Fruit fly (Drosophila melanogaster) whole organism, embryonic: ENCODE data around the gene CG34163.

ENCODE experiments used
- Bgb ChIP-seq: fragments of 200-800 bp; sonication (Bioruptor generic); IDR thresholded peaks from 2 replicates; pipeline ENCODE4 v1.3.6; 2022; ENCODE audit warnings: missing biosample characterization, missing genetic modification characterization; ENCODE audit not compliant: partially characterized antibody
- CG11723 ChIP-seq: fragments of 200-800 bp; sonication (Bioruptor generic); optimal IDR thresholded peaks from 2 replicates; lab custom pipeline; 2017; ENCODE audit warnings: missing biosample characterization, mild to moderate bottlenecking, missing genetic modification characterization
- CG12071 ChIP-seq: fragments of 200-800 bp; sonication (Bioruptor generic); optimal IDR thresholded peaks from 3 replicates; lab custom pipeline; 2018; ENCODE audit warnings: missing biosample characterization, mild to moderate bottlenecking, missing genetic modification characterization
- CG1233 ChIP-seq: fragments of 200-800 bp; sonication (Bioruptor generic); optimal IDR thresholded peaks from 4 replicates; lab custom pipeline; 2018; ENCODE audit warnings: missing biosample characterization, mild to moderate bottlenecking, missing genetic modification characterization
- CG13287 ChIP-seq: fragments of 200-800 bp; sonication (Bioruptor generic); IDR thresholded peaks from 2 replicates; pipeline ENCODE4 v1.3.6; 2022; ENCODE audit warnings: missing biosample characterization, missing genetic modification characterization; ENCODE audit not compliant: partially characterized antibody
- CG14667 ChIP-seq: fragments of 200-800 bp; sonication (Bioruptor generic); IDR thresholded peaks from 2 replicates; pipeline ENCODE4 v1.3.6; 2022; ENCODE audit warnings: missing biosample characterization, missing genetic modification characterization
- CG15073 ChIP-seq: fragments of 200-800 bp; sonication (Bioruptor generic); optimal IDR thresholded peaks from 2 replicates; lab custom pipeline; 2016; ENCODE audit warnings: missing biosample characterization, missing genetic modification characterization
- CG15696 ChIP-seq: fragments of 200-800 bp; sonication (Bioruptor generic); optimal IDR thresholded peaks from 2 replicates; lab custom pipeline; 2019; ENCODE audit warnings: missing biosample characterization, mild to moderate bottlenecking, missing genetic modification characterization, moderate library complexity
- CG17359 ChIP-seq: fragments of 200-800 bp; sonication (Bioruptor generic); optimal IDR thresholded peaks from 3 replicates; lab custom pipeline; 2018; ENCODE audit warnings: missing biosample characterization, mild to moderate bottlenecking, missing genetic modification characterization, moderate library complexity
- CG17568 ChIP-seq: fragments of 200-800 bp; sonication (Bioruptor generic); optimal IDR thresholded peaks from 2 replicates; lab custom pipeline; 2018; ENCODE audit warnings: missing biosample characterization, mild to moderate bottlenecking, missing genetic modification characterization, moderate library complexity
- CG1832 ChIP-seq: fragments of 200-800 bp; sonication (Bioruptor generic); optimal IDR thresholded peaks from 2 replicates; lab custom pipeline; 2017; ENCODE audit warnings: missing biosample characterization, mild to moderate bottlenecking, missing genetic modification characterization, inconsistent platforms
- CG18764 ChIP-seq: fragments of 200-800 bp; sonication (Bioruptor generic); optimal IDR thresholded peaks from 3 replicates; lab custom pipeline; 2016; ENCODE audit warnings: missing biosample characterization, missing genetic modification characterization
- CG2875 ChIP-seq: fragments of 200-800 bp; sonication (Bioruptor generic); optimal IDR thresholded peaks from 2 replicates; lab custom pipeline; 2017; ENCODE audit warnings: missing biosample characterization, mild to moderate bottlenecking, missing genetic modification characterization, missing genetic modification reagents
- CG3065 ChIP-seq: fragments of 200-800 bp; sonication (Bioruptor generic); optimal IDR thresholded peaks from 2 replicates; lab custom pipeline; 2016; ENCODE audit warnings: missing biosample characterization, missing genetic modification characterization
- CG31441 ChIP-seq: fragments of 200-800 bp; sonication (Bioruptor generic); IDR thresholded peaks from 2 replicates; pipeline ENCODE4 v1.3.6; 2022; ENCODE audit warnings: missing biosample characterization, missing genetic modification characterization
- CG3163 ChIP-seq: fragments of 200-800 bp; sonication (Bioruptor generic); optimal IDR thresholded peaks from 3 replicates; lab custom pipeline; 2016; ENCODE audit warnings: missing biosample characterization, missing genetic modification characterization
- CG32767 ChIP-seq: fragments of 200-800 bp; sonication (Bioruptor generic); IDR thresholded peaks from 2 replicates; pipeline ENCODE4 v1.3.6; 2022; ENCODE audit warnings: missing biosample characterization, missing genetic modification characterization
- CG33557 ChIP-seq: fragments of 200-800 bp; sonication (Bioruptor generic); optimal IDR thresholded peaks from 2 replicates; lab custom pipeline; 2019; ENCODE audit warnings: missing biosample characterization, mild to moderate bottlenecking, missing genetic modification characterization, moderate library complexity
- CG42726 ChIP-seq: fragments of 200-800 bp; sonication (Bioruptor generic); IDR thresholded peaks from 2 replicates; pipeline ENCODE4 v1.3.6; 2022; ENCODE audit warnings: missing biosample characterization, missing genetic modification characterization; ENCODE audit not compliant: partially characterized antibody
- CG4282 ChIP-seq: fragments of 200-800 bp; sonication (Bioruptor generic); optimal IDR thresholded peaks from 2 replicates; lab custom pipeline; 2016; ENCODE audit warnings: missing biosample characterization, missing genetic modification characterization
- CG5180 ChIP-seq: fragments of 200-800 bp; sonication (Bioruptor generic); optimal IDR thresholded peaks from 3 replicates; lab custom pipeline; 2017; ENCODE audit warnings: missing biosample characterization, missing genetic modification characterization, mild to moderate bottlenecking, moderate library complexity, missing genetic modification reagents
- CG6765 ChIP-seq: fragments of 200-800 bp; sonication (Bioruptor generic); optimal IDR thresholded peaks from 3 replicates; lab custom pipeline; 2017; ENCODE audit warnings: missing biosample characterization, mild to moderate bottlenecking, missing genetic modification characterization
- CG7357 ChIP-seq: fragments of 200-800 bp; sonication (Bioruptor generic); IDR thresholded peaks from 3 replicates; pipeline ENCODE4 v1.3.6; 2022; ENCODE audit warnings: missing biosample characterization, missing genetic modification characterization
- CG8388 ChIP-seq: fragments of 200-800 bp; sonication (Bioruptor generic); optimal IDR thresholded peaks from 2 replicates; lab custom pipeline; 2019; ENCODE audit warnings: missing biosample characterization, mild to moderate bottlenecking, missing genetic modification characterization, moderate library complexity
- CG9932 ChIP-seq: fragments of 200-800 bp; sonication (Bioruptor generic); IDR thresholded peaks from 2 replicates; pipeline ENCODE4 v1.3.6; 2022; ENCODE audit warnings: missing biosample characterization, missing genetic modification characterization
- Elba2 ChIP-seq: fragments of 200-800 bp; sonication (Bioruptor generic); optimal IDR thresholded peaks from 3 replicates; lab custom pipeline; 2016; ENCODE audit warnings: missing biosample characterization, missing genetic modification characterization
- Fer3 ChIP-seq: fragments of 200-800 bp; sonication (Bioruptor generic); optimal IDR thresholded peaks from 2 replicates; lab custom pipeline; 2018; ENCODE audit warnings: missing biosample characterization, mild to moderate bottlenecking, missing genetic modification characterization, moderate library complexity
- HHEX ChIP-seq: fragments of 200-800 bp; sonication (Bioruptor generic); optimal IDR thresholded peaks from 3 replicates; lab custom pipeline; 2017; ENCODE audit warnings: missing biosample characterization, mild to moderate bottlenecking, missing genetic modification characterization, missing genetic modification reagents
- Hr39 ChIP-seq: fragments of >200 bp; optimal IDR thresholded peaks from 2 replicates; lab custom pipeline; 2017
- Lhr ChIP-seq: fragments of 200-800 bp; sonication (Bioruptor generic); optimal IDR thresholded peaks from 3 replicates; lab custom pipeline; 2017; ENCODE audit warnings: mild to moderate bottlenecking, missing biosample characterization, missing genetic modification reagents, missing genetic modification characterization
- Mes4 ChIP-seq: fragments of 200-800 bp; sonication (Bioruptor generic); optimal IDR thresholded peaks from 2 replicates; lab custom pipeline; 2016; ENCODE audit warnings: missing biosample characterization, missing genetic modification characterization
- NC2α ChIP-seq: fragments of 200-800 bp; sonication (Bioruptor generic); optimal IDR thresholded peaks from 2 replicates; lab custom pipeline; 2016; ENCODE audit warnings: missing biosample characterization, missing genetic modification characterization
- Pdp1 ChIP-seq, 2 experiments: fragments of 200-800 bp; sonication (Bioruptor generic); optimal IDR thresholded peaks; 3 replicates each; lab custom pipeline; 2016; ENCODE audit warnings: missing biosample characterization in 2 of 2, missing genetic modification characterization in 2 of 2, mild to moderate bottlenecking in 1 of 2, moderate library complexity in 1 of 2
- Side ChIP-seq: fragments of 200-800 bp; sonication (Bioruptor generic); optimal IDR thresholded peaks from 2 replicates; lab custom pipeline; 2016; ENCODE audit warnings: missing biosample characterization, missing genetic modification characterization
- ap ChIP-seq: fragments of 200-800 bp; sonication (Bioruptor generic); IDR thresholded peaks from 2 replicates; pipeline ENCODE4 v1.3.6; 2022; ENCODE audit warnings: missing biosample characterization, missing genetic modification characterization
- crc ChIP-seq: fragments of 200-800 bp; sonication (Bioruptor generic); optimal IDR thresholded peaks from 2 replicates; lab custom pipeline; 2016; ENCODE audit warnings: missing biosample characterization, missing genetic modification characterization
- dimm ChIP-seq: fragments of 200-800 bp; sonication (Bioruptor generic); IDR thresholded peaks from 2 replicates; pipeline ENCODE4 v1.3.6; 2022; ENCODE audit warnings: missing biosample characterization, missing genetic modification characterization
- dmrt99B ChIP-seq: fragments of 200-800 bp; sonication (Bioruptor generic); optimal IDR thresholded peaks from 2 replicates; lab custom pipeline; 2018; ENCODE audit warnings: missing biosample characterization, mild to moderate bottlenecking, missing genetic modification characterization, moderate library complexity
- exex ChIP-seq: fragments of 200-800 bp; sonication (Bioruptor generic); optimal IDR thresholded peaks from 4 replicates; lab custom pipeline; 2018; ENCODE audit warnings: missing biosample characterization, mild to moderate bottlenecking, missing genetic modification characterization, moderate library complexity
- mirr ChIP-seq: fragments of 200-800 bp; sonication (Bioruptor generic); optimal IDR thresholded peaks from 3 replicates; lab custom pipeline; 2018; ENCODE audit warnings: missing biosample characterization, mild to moderate bottlenecking, missing genetic modification characterization
- nau ChIP-seq: fragments of 200-800 bp; sonication (Bioruptor generic); optimal IDR thresholded peaks from 3 replicates; lab custom pipeline; 2017; ENCODE audit warnings: missing biosample characterization, mild to moderate bottlenecking, missing genetic modification characterization, missing genetic modification reagents
- pan ChIP-seq, 4 experiments: fragments of >200 bp in 3 of 4; fragments of 200-800 bp in 1 of 4; sonication (Bioruptor generic) in 1 of 4; optimal IDR thresholded peaks in 3 of 4; IDR thresholded peaks in 1 of 4; 2 replicates each; pipeline versions ENCODE4 v1.3.6 to Lab custom; 2017 to 2022; ENCODE audit warnings: missing biosample characterization in 2 of 4, missing genetic modification characterization in 2 of 4, mixed read lengths in 1 of 4
- phol ChIP-seq: fragments of 200-800 bp; sonication (Bioruptor generic); optimal IDR thresholded peaks from 3 replicates; lab custom pipeline; 2018; ENCODE audit warnings: missing biosample characterization, mild to moderate bottlenecking, missing genetic modification characterization, moderate library complexity
- pros ChIP-seq: fragments of 200-800 bp; sonication (Bioruptor generic); optimal IDR thresholded peaks from 3 replicates; lab custom pipeline; 2019; ENCODE audit warnings: missing biosample characterization, mild to moderate bottlenecking, missing genetic modification characterization, moderate library complexity
- scrt ChIP-seq: fragments of 200-800 bp; sonication (Bioruptor generic); optimal IDR thresholded peaks from 2 replicates; lab custom pipeline; 2018; ENCODE audit warnings: missing biosample characterization, mild to moderate bottlenecking, missing genetic modification characterization, moderate library complexity
- sd ChIP-seq: fragments of 200-800 bp; sonication (Bioruptor generic); optimal IDR thresholded peaks from 3 replicates; lab custom pipeline; 2018; ENCODE audit warnings: missing biosample characterization, mild to moderate bottlenecking, missing genetic modification characterization, moderate library complexity
- sens ChIP-seq: fragments of 200-800 bp; sonication (Bioruptor generic); peaks from one replicate; lab custom pipeline; 2016; ENCODE audit warnings: missing biosample characterization, missing genetic modification characterization
- sqz ChIP-seq: fragments of 200-800 bp; sonication (Bioruptor generic); optimal IDR thresholded peaks from 3 replicates; lab custom pipeline; 2018; ENCODE audit warnings: missing biosample characterization, mild to moderate bottlenecking, missing genetic modification characterization
- tgo ChIP-seq: fragments of 200-800 bp; sonication (Bioruptor generic); IDR thresholded peaks from 3 replicates; pipeline ENCODE4 v1.3.6; 2022; ENCODE audit warnings: missing biosample characterization, missing genetic modification characterization
- wdn ChIP-seq: fragments of 200-800 bp; sonication (Bioruptor generic); IDR thresholded peaks from 2 replicates; pipeline ENCODE4 v1.3.6; 2022; ENCODE audit warnings: missing biosample characterization, missing genetic modification characterization

The CG34163 gene

dm6 chr2L:12007331-12007791 is 19.3 kb downstream of the CG34163 start (continued):
- peak; percentile 76 for TF ChIP-seq exex (tag; lab: Kevin White, UChicago)
- no peak for TF ChIP-seq crc (GFP tag; lab: Kevin White, UChicago)
- TF ChIP-seq ap (GFP tag; lab: Robert Waterston, UW): no peak
- TF ChIP-seq mirr (GFP tag; lab: Kevin White, UChicago): peak; percentile 80
- TF ChIP-seq CG15696: peak; percentile 11
- peak; percentile 26 for TF ChIP-seq phol (tag; lab: Kevin White, UChicago)
- TF ChIP-seq Lhr: peak; percentile 100
- peak; percentile 72 for TF ChIP-seq dmrt99B (tag; lab: Kevin White, UChicago)
- peak; percentile 96 for TF ChIP-seq sqz (GFP tag; lab: Kevin White, UChicago)
- TF ChIP-seq Elba2 (GFP tag; lab: Kevin White, UChicago): no peak
- TF ChIP-seq CG3163 (GFP tag; lab: Kevin White, UChicago): peak; percentile 40
- TF ChIP-seq CG18764 (GFP tag; lab: Kevin White, UChicago): peak; percentile 56
- peak; percentile 94 for TF ChIP-seq CG5180 (GFP tag; lab: Kevin White, UChicago)
- TF ChIP-seq CG11723: peak; percentile 8
- TF ChIP-seq Side: peak; percentile 16
- peak; percentile 99 for TF ChIP-seq pros (GFP tag; lab: Kevin White, UChicago)
- no peak for TF ChIP-seq tgo
- TF ChIP-seq CG7357 (GFP tag; lab: Robert Waterston, UW): no peak
- no peak for TF ChIP-seq Bgb (GFP tag; lab: Robert Waterston, UW)
- no peak for TF ChIP-seq CG9932 (GFP tag; lab: Robert Waterston, UW)
- TF ChIP-seq CG17568 (GFP tag; lab: Kevin White, UChicago): peak; percentile 63
- TF ChIP-seq CG12071 (GFP tag; lab: Kevin White, UChicago): peak; percentile 80
- no peak for TF ChIP-seq Hr39 (lab: Kevin White, UChicago)
- peak; percentile 61 for TF ChIP-seq CG2875
- TF ChIP-seq CG4282 (GFP tag; lab: Kevin White, UChicago): no peak
- TF ChIP-seq CG3065: peak; percentile 41
- TF ChIP-seq Mes4 (GFP tag; lab: Kevin White, UChicago): peak; percentile 44
- no peak for TF ChIP-seq pan (optimal IDR thresholded peaks at IDR 0.05; lab: Kevin White, UChicago)
- no peak for TF ChIP-seq pan (GFP tag; optimal IDR thresholded peaks at IDR 0.05 in 1 of 2, IDR thresholded peaks at IDR 0.05 in 1 of 2)
- TF ChIP-seq CG32767: no peak
- TF ChIP-seq CG33557 (GFP tag; lab: Kevin White, UChicago): peak; percentile 68
- TF ChIP-seq CG17359 (tag; lab: Kevin White, UChicago): peak; percentile 42
- TF ChIP-seq sd (tag; lab: Kevin White, UChicago): peak; percentile 100
- no peak for TF ChIP-seq dimm (GFP tag; lab: Robert Waterston, UW)
- peak; percentile 84 for TF ChIP-seq nau (GFP tag; lab: Kevin White, UChicago)
- peak; percentile 33 for TF ChIP-seq NC2α (GFP tag; lab: Kevin White, UChicago)
- TF ChIP-seq CG6765 (GFP tag; lab: Kevin White, UChicago): peak; percentile 52
- peak; percentile 3 to 77 for TF ChIP-seq Pdp1 (GFP tag; optimal IDR thresholded peaks at IDR 0.05; lab: Kevin White, UChicago)
- TF ChIP-seq sens: peak; percentile 93
- TF ChIP-seq CG1832 (GFP tag; lab: Kevin White, UChicago): peak; percentile 99
- TF ChIP-seq CG8388 (GFP tag; lab: Kevin White, UChicago): peak; percentile 59
- no peak for TF ChIP-seq CG15073 (GFP tag; lab: Kevin White, UChicago)
- peak; percentile 24 for TF ChIP-seq Fer3
- peak; percentile 51 for TF ChIP-seq HHEX (GFP tag; lab: Kevin White, UChicago)
- no peak for TF ChIP-seq scrt (GFP tag; lab: Kevin White, UChicago)
- peak; percentile 74 for TF ChIP-seq CG1233 (GFP tag; lab: Kevin White, UChicago)
- TF ChIP-seq CG42726 (GFP tag; lab: Robert Waterston, UW): no peak
- no peak for TF ChIP-seq CG13287 (GFP tag; lab: Robert Waterston, UW)
- no peak for TF ChIP-seq CG31441 (GFP tag; lab: Robert Waterston, UW)
- no peak for TF ChIP-seq wdn
- no peak for TF ChIP-seq CG14667 (GFP tag; lab: Robert Waterston, UW)
